Worm (Caenorhabditis elegans) whole organism, L4 larva: Measurements from ENCODE around the gene xbx-9.
A peak's percentile ranks its signal among the peaks of the same experiment; 100 is the strongest.

Experiments used
- F10B5.3 ChIP-seq: sonication (generic microtip); optimal IDR thresholded peaks from 2 replicates; lab custom pipeline; 2016; ENCODE audit warnings: mild to moderate bottlenecking, missing genetic modification characterization, missing compliant biosample characterization
- T20F7.1 ChIP-seq: fragments of 200-800 bp; sonication (Bioruptor generic); optimal IDR thresholded peaks from 2 replicates; lab custom pipeline; 2018; ENCODE audit warnings: mild to moderate bottlenecking, missing genetic modification characterization, missing compliant biosample characterization
- ceh-44 ChIP-seq: fragments of 200-800 bp; sonication (Bioruptor generic); IDR thresholded peaks from 2 replicates; pipeline ENCODE4 v1.3.6; 2022; ENCODE audit warnings: missing genetic modification reagents, missing genetic modification characterization, missing compliant biosample characterization
- ceh-82 ChIP-seq: sonication (generic microtip); optimal IDR thresholded peaks from 2 replicates; lab custom pipeline; 2017; ENCODE audit warnings: missing biosample characterization, missing genetic modification characterization
- ces-1 ChIP-seq: fragments of 150-350 bp; sonication (generic microtip); optimal IDR thresholded peaks from 4 replicates; lab custom pipeline; 2014; ENCODE audit warnings: missing biosample characterization, missing genetic modification reagents, missing genetic modification characterization
- ctbp-1 ChIP-seq: fragments of 200-800 bp; sonication (Bioruptor generic); IDR thresholded peaks from 2 replicates; pipeline ENCODE4 v1.3.6; 2022; ENCODE audit warnings: missing genetic modification reagents, missing genetic modification characterization, missing compliant biosample characterization
- daf-16 ChIP-seq, 3 experiments: sonication (generic microtip); optimal IDR thresholded peaks; 2 replicates each; lab custom pipeline; 2016 to 2017; ENCODE audit warnings: missing genetic modification characterization in 3 of 3, missing genetic modification reagents in 3 of 3, mild to moderate bottlenecking in 2 of 3, missing compliant biosample characterization in 2 of 3, missing biosample characterization in 1 of 3, moderate library complexity in 1 of 3
- dmd-9 ChIP-seq: fragments of 200-800 bp; sonication (Bioruptor generic); IDR thresholded peaks from 2 replicates; pipeline ENCODE4 v1.3.6; 2022; ENCODE audit warnings: missing genetic modification reagents, missing genetic modification characterization, missing compliant biosample characterization
- egl-27 ChIP-seq: sonication (generic microtip); optimal IDR thresholded peaks from 3 replicates; lab custom pipeline; 2017; ENCODE audit warnings: missing biosample characterization, missing genetic modification reagents, missing genetic modification characterization
- fos-1 ChIP-seq: fragments of 150-350 bp; optimal IDR thresholded peaks from 2 replicates; lab custom pipeline; 2014; ENCODE audit warnings: missing biosample characterization, missing genetic modification characterization
- hif-1 ChIP-seq, 2 experiments: sonication (generic microtip); optimal IDR thresholded peaks; 2 replicates each; lab custom pipeline; 2016 to 2017; ENCODE audit warnings: missing compliant biosample characterization in 2 of 2, missing genetic modification characterization in 2 of 2, missing genetic modification reagents in 2 of 2, missing genotype in 2 of 2, mild to moderate bottlenecking in 1 of 2
- hlh-30 ChIP-seq: sonication (generic microtip); optimal IDR thresholded peaks from 2 replicates; lab custom pipeline; 2017; ENCODE audit warnings: antibody characterized with exemption, mild to moderate bottlenecking, missing genetic modification characterization, missing compliant biosample characterization; ENCODE audit not compliant: insufficient read depth
- lin-13 ChIP-seq: fragments of 150-350 bp; optimal IDR thresholded peaks from 2 replicates; lab custom pipeline; 2014; ENCODE audit warnings: missing biosample characterization, missing genetic modification reagents, missing genetic modification characterization
- lin-38 ChIP-seq: fragments of 200-800 bp; sonication (Bioruptor generic); IDR thresholded peaks from 2 replicates; pipeline ENCODE4 v1.3.6; 2022; ENCODE audit warnings: missing genetic modification reagents, missing genetic modification characterization, missing compliant biosample characterization
- lir-3 ChIP-seq: sonication (generic microtip); optimal IDR thresholded peaks from 2 replicates; lab custom pipeline; 2016; ENCODE audit warnings: mild to moderate bottlenecking, missing genetic modification characterization, missing compliant biosample characterization
- lsy-2 ChIP-seq, 2 experiments: fragments of 150-350 bp in 1 of 2; sonication (generic microtip) in 1 of 2; optimal IDR thresholded peaks; 2 replicates each; lab custom pipeline; 2014 to 2017; ENCODE audit warnings: missing biosample characterization in 2 of 2, missing genetic modification characterization in 2 of 2
- nhr-10 ChIP-seq: fragments of 150-350 bp; optimal IDR thresholded peaks from 2 replicates; lab custom pipeline; 2014; ENCODE audit warnings: missing biosample characterization, missing genetic modification characterization
- nhr-11 ChIP-seq: fragments of 150-350 bp; optimal IDR thresholded peaks from 2 replicates; lab custom pipeline; 2014; ENCODE audit warnings: missing biosample characterization, missing genetic modification characterization
- nhr-111 ChIP-seq: fragments of 200-800 bp; sonication (Bioruptor generic); optimal IDR thresholded peaks from 2 replicates; lab custom pipeline; 2018; ENCODE audit warnings: mild to moderate bottlenecking, missing genetic modification characterization, missing compliant biosample characterization
- nhr-25 ChIP-seq: sonication (generic microtip); optimal IDR thresholded peaks from 2 replicates; lab custom pipeline; 2017; ENCODE audit warnings: missing genetic modification characterization, mild to moderate bottlenecking, missing compliant biosample characterization, antibody characterized with exemption, moderate library complexity, borderline replicate concordance; ENCODE audit not compliant: insufficient read depth
- nhr-48 ChIP-seq: sonication (generic microtip); optimal IDR thresholded peaks from 2 replicates; lab custom pipeline; 2016; ENCODE audit warnings: mild to moderate bottlenecking, missing genetic modification characterization, missing compliant biosample characterization
- nhr-6 ChIP-seq: fragments of 150-350 bp; optimal IDR thresholded peaks from 2 replicates; lab custom pipeline; 2014; ENCODE audit warnings: missing biosample characterization, missing genetic modification characterization
- pha-4 ChIP-seq, 2 experiments: fragments of 150-350 bp in 1 of 2; fragments of 200-800 bp in 1 of 2; sonication (Bioruptor generic) in 1 of 2; IDR thresholded peaks in 1 of 2; optimal IDR thresholded peaks in 1 of 2; 2 replicates each; pipeline versions ENCODE4 v1.3.6 to Lab custom; 2014 to 2022; ENCODE audit warnings: missing genetic modification characterization in 2 of 2, missing genetic modification reagents in 2 of 2, missing biosample characterization in 1 of 2, missing compliant biosample characterization in 1 of 2
- rbr-2 ChIP-seq: sonication (generic microtip); optimal IDR thresholded peaks from 2 replicates; lab custom pipeline; 2016; ENCODE audit warnings: missing genotype, missing genetic modification characterization, missing compliant biosample characterization
- snpc-1.2 ChIP-seq: fragments of 200-800 bp; sonication (Bioruptor generic); IDR thresholded peaks from 2 replicates; pipeline ENCODE4 v1.3.6; 2022; ENCODE audit warnings: missing genetic modification reagents, missing genetic modification characterization, missing compliant biosample characterization
- spr-1 ChIP-seq: sonication (generic microtip); optimal IDR thresholded peaks from 2 replicates; lab custom pipeline; 2016; ENCODE audit warnings: mild to moderate bottlenecking, missing genetic modification characterization, missing compliant biosample characterization
- unc-39 ChIP-seq: sonication (generic microtip); optimal IDR thresholded peaks from 2 replicates; lab custom pipeline; 2017; ENCODE audit warnings: missing biosample characterization, missing genetic modification characterization
- unc-62 ChIP-seq, 3 experiments: fragments of 150-350 bp in 1 of 3; sonication (generic microtip); optimal IDR thresholded peaks in 2 of 3; peaks in 1 of 3; 1 replicate in 1 of 3; 2 replicates in 2 of 3; lab custom pipeline; 2014 to 2017; ENCODE audit warnings: missing biosample characterization in 3 of 3, missing genetic modification characterization in 3 of 3, missing genetic modification reagents in 3 of 3, missing genotype in 1 of 3
- zip-2 ChIP-seq: fragments of 150-350 bp; optimal IDR thresholded peaks from 2 replicates; lab custom pipeline; 2014; ENCODE audit warnings: missing biosample characterization, missing genetic modification characterization
- ztf-11 ChIP-seq: fragments of 150-350 bp; optimal IDR thresholded peaks from 2 replicates; lab custom pipeline; 2014; ENCODE audit warnings: missing biosample characterization, missing genetic modification characterization

Gene xbx-9

ce11 chrV:12695155-12695554 lies 38.8 kb upstream of the xbx-9 start, which contains the start of gene parn-1:
Gene parn-1, minus strand, starts transcription at chrV:12695255.
- TF ChIP-seq spr-1 (no peak), ctbp-1 (GFP tag; lab: Robert Waterston, UW) (no peak)

- no peak for TF ChIP-seq dmd-9
- no peak for TF ChIP-seq unc-39 (tag; lab: Kevin White, UChicago)
- no peak; the same call in 1 of the 2 replicates for TF ChIP-seq pha-4 (GFP tag; IDR thresholded peaks at IDR 0.05; lab: Robert Waterston, UW)
- TF ChIP-seq pha-4 (tag; optimal IDR thresholded peaks at IDR 0.05; lab: Kevin White, UChicago), result no peak
- TF ChIP-seq lir-3 (tag; lab: Kevin White, UChicago), result no peak
- no peak for TF ChIP-seq daf-16 (GFP tag; optimal IDR thresholded peaks at IDR 0.05; lab: Kevin White, UChicago)
- TF ChIP-seq daf-16 (tag; optimal IDR thresholded peaks at IDR 0.05; lab: Kevin White, UChicago), result no peak
- no peak for TF ChIP-seq nhr-10 (tag; lab: Kevin White, UChicago)
- no peak for TF ChIP-seq nhr-48 (tag; lab: Kevin White, UChicago)
- no peak for TF ChIP-seq nhr-25 (tag; lab: Kevin White, UChicago)
- no peak for TF ChIP-seq ztf-11 (tag; lab: Kevin White, UChicago)
- no peak for TF ChIP-seq egl-27 (tag; lab: Kevin White, UChicago)
- TF ChIP-seq lin-38 (GFP tag; lab: Robert Waterston, UW), result no peak
- no peak for TF ChIP-seq spr-1
- no peak for TF ChIP-seq zip-2
- TF ChIP-seq snpc-1.2, result no peak
- no peak for TF ChIP-seq hif-1 (tag; optimal IDR thresholded peaks at IDR 0.05; lab: Kevin White, UChicago)
- no peak for TF ChIP-seq nhr-111 (GFP tag; lab: Kevin White, UChicago)
- TF ChIP-seq, all 104 proteins: peak for 0
Observed at ce11 chrV:12695968-12696367, 38.0 kb upstream of the xbx-9 start, which contains the start of gene K10C8.4. Gene K10C8.4, plus strand, starts transcription at chrV:12696268.

ce11 chrV:12696790-12697189 lies 37.2 kb upstream of the xbx-9 start:
- TF ChIP-seq F10B5.3 (tag; lab: Kevin White, UChicago) (no peak), ceh-82 (tag; lab: Kevin White, UChicago) (no peak)
- TF ChIP-seq, all 104 proteins: peak for 0

- TF ChIP-seq rbr-2, result peak; percentile 0
- no peak for TF ChIP-seq fos-1
- peak in 1 of 2 experiments; percentile 47 for TF ChIP-seq lsy-2 (tag; optimal IDR thresholded peaks at IDR 0.05; lab: Kevin White, UChicago)
- no peak for TF ChIP-seq nhr-25 (tag; lab: Kevin White, UChicago)
- peak; percentile 49 for TF ChIP-seq lin-38 (GFP tag; lab: Robert Waterston, UW)
- TF ChIP-seq hlh-30 (tag; lab: Kevin White, UChicago), result peak; percentile 74
- TF ChIP-seq nhr-48 (tag; lab: Kevin White, UChicago), result no peak
- TF ChIP-seq nhr-6 (tag; lab: Kevin White, UChicago), result peak; percentile 30
- peak; percentile 52 for TF ChIP-seq nhr-11 (tag; lab: Kevin White, UChicago)
- TF ChIP-seq T20F7.1 (GFP tag; lab: Kevin White, UChicago), result peak; percentile 38
- TF ChIP-seq daf-16 (GFP tag; optimal IDR thresholded peaks at IDR 0.05; lab: Kevin White, UChicago), result no peak
- peak; percentile 39 for TF ChIP-seq daf-16 (tag; optimal IDR thresholded peaks at IDR 0.05; lab: Kevin White, UChicago)
Observed at ce11 chrV:12697364-12697901, 36.6 kb upstream of the xbx-9 start, which contains the start of gene istr-1. Gene istr-1, plus strand, starts transcription at chrV:12697858.

ce11 chrV:12701613-12702012 lies 32.4 kb upstream of the xbx-9 start:
- no peak for TF ChIP-seq lin-13 (GFP tag; lab: Kevin White, UChicago)
- peak; percentile 44 for TF ChIP-seq ces-1

- no peak for TF ChIP-seq ceh-44
- peak in 1 of 2 experiments; percentile 34 for TF ChIP-seq unc-62 (GFP tag; optimal IDR thresholded peaks at IDR 0.05 in 1 of 2; lab: Kevin White, UChicago)
- no peak for TF ChIP-seq unc-62 (tag; optimal IDR thresholded peaks at IDR 0.05; lab: Kevin White, UChicago)
Observed at ce11 chrV:12704077-12704476, 29.9 kb upstream of the xbx-9 start, which contains the start of gene R11D1.1. Gene R11D1.1, plus strand, starts transcription at chrV:12704377.
